Worm (Caenorhabditis elegans) whole organism, L2 larva: ENCODE measurements around the gene F23H12.10.

Source experiments
- F13H6.1 ChIP-seq: sonication (generic microtip); optimal IDR thresholded peaks from 2 replicates; lab custom pipeline; 2016; ENCODE audit warnings: missing genetic modification characterization, missing compliant biosample characterization
- aly-2 ChIP-seq: fragments of 150-350 bp; optimal IDR thresholded peaks from 2 replicates; lab custom pipeline; 2014; ENCODE audit warnings: missing biosample characterization, missing genetic modification characterization
- ama-1 ChIP-seq: fragments of 150-350 bp; optimal IDR thresholded peaks from 2 replicates; lab custom pipeline; 2018; ENCODE audit warnings: inconsistent platforms
- lin-13 ChIP-seq: fragments of 150-350 bp; optimal IDR thresholded peaks from 2 replicates; lab custom pipeline; 2014; ENCODE audit warnings: missing biosample characterization, missing genetic modification reagents, missing genetic modification characterization
- lsy-2 ChIP-seq, 2 experiments: fragments of 150-350 bp in 1 of 2; sonication (generic microtip) in 1 of 2; optimal IDR thresholded peaks; 2 replicates each; lab custom pipeline; 2014 to 2017; ENCODE audit warnings: missing biosample characterization in 2 of 2, missing genetic modification characterization in 2 of 2
- mdl-1 ChIP-seq, 2 experiments: fragments of 150-350 bp in 1 of 2; sonication (generic microtip) in 1 of 2; optimal IDR thresholded peaks; 2 replicates each; lab custom pipeline; 2017; ENCODE audit warnings: missing biosample characterization in 2 of 2, missing genetic modification characterization in 2 of 2
- nhr-11 ChIP-seq: fragments of 150-350 bp; optimal IDR thresholded peaks from 2 replicates; lab custom pipeline; 2014; ENCODE audit warnings: missing biosample characterization, missing genetic modification characterization
- nhr-12 ChIP-seq: fragments of 150-350 bp; optimal IDR thresholded peaks from 2 replicates; lab custom pipeline; 2014; ENCODE audit warnings: missing biosample characterization, missing genetic modification characterization
- skn-1 ChIP-seq: sonication (generic microtip); optimal IDR thresholded peaks from 2 replicates; lab custom pipeline; 2017; ENCODE audit warnings: missing biosample characterization, missing genetic modification characterization
- snpc-4 ChIP-seq: fragments of 150-350 bp; optimal IDR thresholded peaks from 2 replicates; lab custom pipeline; 2014; ENCODE audit warnings: missing biosample characterization, missing genetic modification characterization

- TF ChIP-seq snpc-4: no peak
- TF ChIP-seq aly-2: no peak
- TF ChIP-seq F13H6.1 (tag; lab: Kevin White, UChicago): no peak
- peak; percentile 51 for TF ChIP-seq ama-1
- no peak for TF ChIP-seq mdl-1 (tag; optimal IDR thresholded peaks at IDR 0.05; lab: Kevin White, UChicago)
- TF ChIP-seq nhr-11: no peak
- TF ChIP-seq nhr-12 (tag; lab: Kevin White, UChicago): no peak
- TF ChIP-seq skn-1 (tag; lab: Kevin White, UChicago): no peak
- no peak for TF ChIP-seq lsy-2 (tag; optimal IDR thresholded peaks at IDR 0.05; lab: Kevin White, UChicago)
- no peak for TF ChIP-seq lin-13 (GFP tag; lab: Kevin White, UChicago)
Observed at ce11 chrV:12352881-12353280, 21.2 kb downstream of the F23H12.10 start.
